Worm (Caenorhabditis elegans) whole organism, mixed stage, embryonic: Measurements from ENCODE around the gene mlh-1.

ENCODE experiments used
- M03D4.4 ChIP-seq: sonication (generic microtip); optimal IDR thresholded peaks from 2 replicates; lab custom pipeline; 2017; ENCODE audit warnings: mild to moderate bottlenecking, missing genetic modification characterization, missing compliant biosample characterization
- bed-3 ChIP-seq: fragments of 200-800 bp; sonication (Bioruptor generic); optimal IDR thresholded peaks from 3 replicates; lab custom pipeline; 2018; ENCODE audit warnings: mild to moderate bottlenecking, missing genetic modification characterization, moderate library complexity, missing compliant biosample characterization
- blmp-1 ChIP-seq: fragments of 150-350 bp; optimal IDR thresholded peaks from 2 replicates; lab custom pipeline; 2014; ENCODE audit warnings: missing biosample characterization, missing genetic modification characterization
- ceh-39 ChIP-seq: fragments of 150-350 bp; optimal IDR thresholded peaks from 2 replicates; lab custom pipeline; 2014; ENCODE audit warnings: missing biosample characterization, missing genetic modification characterization
- ceh-43 ChIP-seq: fragments of 200-800 bp; sonication (Bioruptor generic); optimal IDR thresholded peaks from 2 replicates; lab custom pipeline; 2018; ENCODE audit warnings: mild to moderate bottlenecking, missing genetic modification characterization, moderate library complexity, missing compliant biosample characterization
- ceh-83 ChIP-seq: fragments of 200-800 bp; sonication (Bioruptor generic); optimal IDR thresholded peaks from 2 replicates; lab custom pipeline; 2018; ENCODE audit warnings: mild to moderate bottlenecking, missing genetic modification characterization, missing compliant biosample characterization
- ces-1 ChIP-seq: fragments of 150-350 bp; optimal IDR thresholded peaks from 2 replicates; lab custom pipeline; 2014; ENCODE audit warnings: missing biosample characterization, missing genetic modification reagents, missing genetic modification characterization
- cnd-1 ChIP-seq: fragments of 200-800 bp; sonication (Bioruptor generic); optimal IDR thresholded peaks from 2 replicates; lab custom pipeline; 2018; ENCODE audit warnings: mild to moderate bottlenecking, missing genetic modification characterization, missing compliant biosample characterization
- drap-1 ChIP-seq: fragments of 200-800 bp; sonication (Bioruptor generic); optimal IDR thresholded peaks from 3 replicates; lab custom pipeline; 2018; ENCODE audit warnings: mild to moderate bottlenecking, missing genetic modification characterization, missing compliant biosample characterization
- elt-1 ChIP-seq: sonication (generic microtip); optimal IDR thresholded peaks from 2 replicates; lab custom pipeline; 2017; ENCODE audit warnings: missing genetic modification characterization, mild to moderate bottlenecking, missing compliant biosample characterization, antibody characterized with exemption, moderate library complexity, borderline replicate concordance; ENCODE audit not compliant: insufficient read depth
- elt-3 ChIP-seq: fragments of 150-350 bp; optimal IDR thresholded peaks from 2 replicates; lab custom pipeline; 2014; ENCODE audit warnings: missing biosample characterization, missing genetic modification characterization
- flh-1 ChIP-seq: fragments of 200-800 bp; sonication (Bioruptor generic); optimal IDR thresholded peaks from 2 replicates; lab custom pipeline; 2018; ENCODE audit warnings: mild to moderate bottlenecking, missing genetic modification characterization, moderate library complexity, missing compliant biosample characterization
- ham-2 ChIP-seq: fragments of 200-800 bp; sonication (Bioruptor generic); optimal IDR thresholded peaks from 2 replicates; lab custom pipeline; 2018; ENCODE audit warnings: mild to moderate bottlenecking, missing genetic modification characterization, missing compliant biosample characterization
- hlh-1 ChIP-seq: fragments of 150-350 bp; optimal IDR thresholded peaks from 2 replicates; lab custom pipeline; 2014; ENCODE audit warnings: missing biosample characterization, missing genetic modification reagents, missing genetic modification characterization
- lin-13 ChIP-seq: fragments of 150-350 bp; optimal IDR thresholded peaks from 2 replicates; lab custom pipeline; 2014; ENCODE audit warnings: missing biosample characterization, missing genetic modification characterization
- lin-32 ChIP-seq: fragments of 200-800 bp; sonication (Bioruptor generic); optimal IDR thresholded peaks from 2 replicates; lab custom pipeline; 2018; ENCODE audit warnings: mild to moderate bottlenecking, missing genetic modification characterization, missing compliant biosample characterization
- lsy-2 ChIP-seq: fragments of 150-350 bp; optimal IDR thresholded peaks from 2 replicates; lab custom pipeline; 2014; ENCODE audit warnings: missing biosample characterization, missing genetic modification characterization
- mab-5 ChIP-seq: fragments of 150-350 bp; optimal IDR thresholded peaks from 2 replicates; lab custom pipeline; 2014; ENCODE audit warnings: missing biosample characterization, missing genetic modification characterization
- mep-1 ChIP-seq: fragments of 150-350 bp; optimal IDR thresholded peaks from 2 replicates; lab custom pipeline; 2017; ENCODE audit warnings: missing biosample characterization, missing genetic modification reagents, missing genetic modification characterization, inconsistent platforms
- mls-2 ChIP-seq: sonication (generic microtip); optimal IDR thresholded peaks from 2 replicates; lab custom pipeline; 2016; ENCODE audit warnings: mild to moderate bottlenecking, missing genetic modification characterization, moderate library complexity, missing compliant biosample characterization
- nhr-12 ChIP-seq: fragments of 150-350 bp; optimal IDR thresholded peaks from 2 replicates; lab custom pipeline; 2014; ENCODE audit warnings: missing biosample characterization, missing genetic modification characterization
- nhr-2 ChIP-seq: fragments of 150-350 bp; optimal IDR thresholded peaks from 2 replicates; lab custom pipeline; 2014; ENCODE audit warnings: missing biosample characterization, missing genetic modification characterization
- nhr-237 ChIP-seq: fragments of 150-350 bp; optimal IDR thresholded peaks from 2 replicates; lab custom pipeline; 2014; ENCODE audit warnings: missing biosample characterization, missing genetic modification characterization
- nhr-28 ChIP-seq: fragments of 150-350 bp; optimal IDR thresholded peaks from 2 replicates; lab custom pipeline; 2014; ENCODE audit warnings: missing biosample characterization, missing genetic modification characterization
- nhr-76 ChIP-seq: sonication (generic microtip); optimal IDR thresholded peaks from 2 replicates; lab custom pipeline; 2017; ENCODE audit warnings: missing biosample characterization, missing genetic modification characterization
- pha-4 ChIP-seq: fragments of 150-350 bp; optimal IDR thresholded peaks from 2 replicates; lab custom pipeline; 2018; ENCODE audit warnings: missing biosample characterization, missing genetic modification reagents, missing genetic modification characterization
- sem-2 ChIP-seq: fragments of 200-800 bp; sonication (Bioruptor generic); optimal IDR thresholded peaks from 2 replicates; lab custom pipeline; 2018; ENCODE audit warnings: mild to moderate bottlenecking, missing genetic modification characterization, missing compliant biosample characterization
- snpc-4 ChIP-seq: fragments of 150-350 bp; optimal IDR thresholded peaks from 2 replicates; lab custom pipeline; 2014; ENCODE audit warnings: missing biosample characterization, missing genetic modification characterization
- sptf-1 ChIP-seq: sonication (generic microtip); optimal IDR thresholded peaks from 2 replicates; lab custom pipeline; 2017; ENCODE audit warnings: mild to moderate bottlenecking, missing genetic modification characterization, moderate library complexity, missing compliant biosample characterization
- tbx-8 ChIP-seq: fragments of 200-800 bp; sonication (Bioruptor generic); optimal IDR thresholded peaks from 2 replicates; lab custom pipeline; 2018; ENCODE audit warnings: mild to moderate bottlenecking, missing genetic modification characterization, moderate library complexity, missing compliant biosample characterization
- unc-120 ChIP-seq: sonication (generic microtip); optimal IDR thresholded peaks from 2 replicates; lab custom pipeline; 2017; ENCODE audit warnings: missing genetic modification characterization, missing compliant biosample characterization; ENCODE audit not compliant: poor library complexity, severe bottlenecking
- unc-39 ChIP-seq: fragments of 150-350 bp; optimal IDR thresholded peaks from 2 replicates; lab custom pipeline; 2014; ENCODE audit warnings: missing biosample characterization, missing genetic modification characterization
- unc-62 ChIP-seq: fragments of 150-350 bp; optimal IDR thresholded peaks from 2 replicates; lab custom pipeline; 2014; ENCODE audit warnings: missing biosample characterization, missing genetic modification reagents, missing genetic modification characterization
- zip-8 ChIP-seq: fragments of 150-350 bp; optimal IDR thresholded peaks from 2 replicates; lab custom pipeline; 2014; ENCODE audit warnings: missing biosample characterization, missing genetic modification characterization
- ztf-11 ChIP-seq: fragments of 150-350 bp; optimal IDR thresholded peaks from 2 replicates; lab custom pipeline; 2014; ENCODE audit warnings: missing biosample characterization, missing genetic modification characterization

Gene mlh-1

ce11 chrIII:13530017-13530416, 15.6 kb upstream of the mlh-1 start:
- TF ChIP-seq nhr-28 (tag; lab: Kevin White, UChicago) (no peak), ceh-43 (GFP tag; lab: Kevin White, UChicago) (no peak), pha-4 (tag; lab: Kevin White, UChicago) (peak; percentile 33), drap-1 (GFP tag; lab: Kevin White, UChicago) (no peak), unc-62 (no peak), nhr-2 (tag; lab: Kevin White, UChicago) (no peak), ces-1 (GFP tag; lab: Kevin White, UChicago) (peak; percentile 61), nhr-12 (tag; lab: Kevin White, UChicago) (no peak), sptf-1 (tag; lab: Kevin White, UChicago) (no peak), zip-8 (tag; lab: Kevin White, UChicago) (no peak), elt-1 (tag; lab: Kevin White, UChicago) (no peak), elt-3 (no peak), lsy-2 (tag; lab: Kevin White, UChicago) (peak; percentile 18), hlh-1 (tag; lab: Kevin White, UChicago) (no peak), blmp-1 (tag; lab: Kevin White, UChicago) (peak; percentile 23), nhr-76 (tag; lab: Kevin White, UChicago) (no peak), lin-13 (tag; lab: Kevin White, UChicago) (peak; percentile 67), mep-1 (tag; lab: Kevin White, UChicago) (no peak), ceh-83 (GFP tag; lab: Kevin White, UChicago) (no peak), ceh-39 (no peak), lin-32 (no peak), M03D4.4 (tag; lab: Kevin White, UChicago) (no peak), sem-2 (GFP tag; lab: Kevin White, UChicago) (no peak), unc-120 (tag; lab: Kevin White, UChicago) (no peak), snpc-4 (no peak), unc-39 (tag; lab: Kevin White, UChicago) (no peak), mls-2 (no peak), mab-5 (tag; lab: Kevin White, UChicago) (no peak), cnd-1 (no peak), nhr-237 (tag; lab: Kevin White, UChicago) (peak; percentile 43), flh-1 (no peak), bed-3 (GFP tag; lab: Kevin White, UChicago) (no peak), ztf-11 (tag; lab: Kevin White, UChicago) (no peak), ham-2 (GFP tag; lab: Kevin White, UChicago) (no peak), tbx-8 (no peak)
- TF ChIP-seq, all 35 proteins: peak for 6

- TF ChIP-seq nhr-28 (tag; lab: Kevin White, UChicago) = no peak
- no peak for TF ChIP-seq ceh-83 (GFP tag; lab: Kevin White, UChicago)
- no peak for TF ChIP-seq ceh-43 (GFP tag; lab: Kevin White, UChicago)
- TF ChIP-seq nhr-12 (tag; lab: Kevin White, UChicago) = no peak
- no peak for TF ChIP-seq hlh-1 (tag; lab: Kevin White, UChicago)
- TF ChIP-seq mab-5 (tag; lab: Kevin White, UChicago) = no peak
- TF ChIP-seq elt-3 = no peak
- no peak for TF ChIP-seq ham-2 (GFP tag; lab: Kevin White, UChicago)
- TF ChIP-seq ces-1 (GFP tag; lab: Kevin White, UChicago) = peak; percentile 37
Observed at ce11 chrIII:13528513-13529249, 14.3 kb upstream of the mlh-1 start.

- no peak for TF ChIP-seq lsy-2 (tag; lab: Kevin White, UChicago)
- TF ChIP-seq pha-4 (tag; lab: Kevin White, UChicago) = peak; percentile 43
- no peak for TF ChIP-seq mab-5 (tag; lab: Kevin White, UChicago)
- TF ChIP-seq unc-39 (tag; lab: Kevin White, UChicago) = no peak
Observed at ce11 chrIII:13527424-13528097, 13.2 kb upstream of the mlh-1 start, which contains the start of gene lron-13. Gene lron-13, plus strand, starts transcription at chrIII:13527438.
